Fruit fly (Drosophila melanogaster) whole organism, embryonic: ENCODE data around the gene Mekk1.
A peak's percentile ranks its signal among the peaks of the same experiment; 100 is the strongest.

Source experiments
- Abd-B ChIP-seq: fragments of 200-800 bp; sonication (Bioruptor generic); optimal IDR thresholded peaks from 2 replicates; lab custom pipeline; 2018; ENCODE audit warnings: missing biosample characterization, mild to moderate bottlenecking, missing genetic modification characterization, moderate library complexity
- CG10654 ChIP-seq: fragments of 200-800 bp; sonication (Bioruptor generic); optimal IDR thresholded peaks from 2 replicates; lab custom pipeline; 2016; ENCODE audit warnings: missing biosample characterization, missing genetic modification characterization
- CG11560 ChIP-seq: fragments of 200-800 bp; sonication (Bioruptor generic); IDR thresholded peaks from 3 replicates; pipeline ENCODE4 v1.3.6; 2022; ENCODE audit warnings: missing biosample characterization, missing genetic modification characterization
- CG12236 ChIP-seq: fragments of 200-800 bp; sonication (Bioruptor generic); optimal IDR thresholded peaks from 2 replicates; lab custom pipeline; 2016; ENCODE audit warnings: missing biosample characterization, missing genetic modification characterization
- CG14860 ChIP-seq: fragments of 200-800 bp; sonication (Bioruptor generic); IDR thresholded peaks from 3 replicates; pipeline ENCODE4 v1.3.6; 2022; ENCODE audit warnings: missing biosample characterization, missing genetic modification characterization; ENCODE audit not compliant: partially characterized antibody
- CG15011 ChIP-seq: fragments of 200-800 bp; sonication (Bioruptor generic); optimal IDR thresholded peaks from 3 replicates; lab custom pipeline; 2018; ENCODE audit warnings: missing biosample characterization, mild to moderate bottlenecking, missing genetic modification characterization
- CG1603 ChIP-seq: fragments of 200-800 bp; sonication (Bioruptor generic); optimal IDR thresholded peaks from 2 replicates; lab custom pipeline; 2019; ENCODE audit warnings: missing biosample characterization, mild to moderate bottlenecking, missing genetic modification characterization, moderate library complexity
- CG17328 ChIP-seq: fragments of 200-800 bp; sonication (Bioruptor generic); IDR thresholded peaks from 2 replicates; pipeline ENCODE4 v1.3.6; 2022; ENCODE audit warnings: missing biosample characterization, missing genetic modification characterization
- CG2199 ChIP-seq: fragments of 200-800 bp; sonication (Bioruptor generic); IDR thresholded peaks from 3 replicates; pipeline ENCODE4 v1.3.6; 2022; ENCODE audit warnings: missing biosample characterization, missing genetic modification characterization
- CG2712 ChIP-seq: fragments of 200-800 bp; optimal IDR thresholded peaks from 3 replicates; lab custom pipeline; 2019; ENCODE audit warnings: missing biosample characterization, mild to moderate bottlenecking, missing genetic modification characterization, moderate library complexity
- CG32772 ChIP-seq: fragments of 200-800 bp; sonication (Bioruptor generic); IDR thresholded peaks from 2 replicates; pipeline ENCODE4 v1.3.6; 2022; ENCODE audit warnings: missing biosample characterization, missing genetic modification characterization
- CG6175 ChIP-seq: fragments of 200-800 bp; sonication (Bioruptor generic); IDR thresholded peaks from 3 replicates; pipeline ENCODE4 v1.3.6; 2022; ENCODE audit warnings: missing biosample characterization, missing genetic modification characterization
- CG7556 ChIP-seq: fragments of 200-800 bp; sonication (Bioruptor generic); optimal IDR thresholded peaks from 2 replicates; lab custom pipeline; 2017; ENCODE audit warnings: missing biosample characterization, mild to moderate bottlenecking, missing genetic modification characterization
- CG8359 ChIP-seq: fragments of 200-800 bp; sonication (Bioruptor generic); optimal IDR thresholded peaks from 2 replicates; lab custom pipeline; 2017; ENCODE audit warnings: missing biosample characterization, mild to moderate bottlenecking, missing genetic modification characterization, borderline replicate concordance
- CG9817 ChIP-seq: fragments of 200-800 bp; sonication (Bioruptor generic); optimal IDR thresholded peaks from 2 replicates; lab custom pipeline; 2018; ENCODE audit warnings: missing biosample characterization, mild to moderate bottlenecking, missing genetic modification characterization, moderate library complexity
- D ChIP-seq, 2 experiments: fragments of 200-800 bp in 1 of 2; fragments of >200 bp in 1 of 2; sonication (Bioruptor generic) in 1 of 2; optimal IDR thresholded peaks; 2 replicates in 1 of 2; 3 replicates in 1 of 2; lab custom pipeline; 2017; ENCODE audit warnings: mild to moderate bottlenecking in 1 of 2, missing biosample characterization in 1 of 2, missing genetic modification characterization in 1 of 2, missing genetic modification reagents in 1 of 2
- Dll ChIP-seq: fragments of 200-800 bp; sonication (Bioruptor generic); IDR thresholded peaks from 4 replicates; pipeline ENCODE4 v1.3.6; 2022; ENCODE audit warnings: missing biosample characterization, missing genetic modification characterization; ENCODE audit not compliant: partially characterized antibody
- Ets65A ChIP-seq: fragments of 200-800 bp; sonication (Bioruptor generic); peaks from one replicate; lab custom pipeline; 2016; ENCODE audit warnings: missing biosample characterization, missing genetic modification characterization
- H15 ChIP-seq: fragments of 200-800 bp; sonication (Bioruptor generic); IDR thresholded peaks from 3 replicates; pipeline ENCODE4 v1.3.6; 2022; ENCODE audit warnings: missing biosample characterization, missing genetic modification characterization
- HmgZ ChIP-seq: fragments of 200-800 bp; sonication (Bioruptor generic); optimal IDR thresholded peaks from 2 replicates; lab custom pipeline; 2018; ENCODE audit warnings: missing biosample characterization, mild to moderate bottlenecking, missing genetic modification characterization
- Hr51 ChIP-seq, 2 experiments: fragments of 200-800 bp; sonication (Bioruptor generic); optimal IDR thresholded peaks; 2 replicates in 1 of 2; 3 replicates in 1 of 2; lab custom pipeline; 2016 to 2018; ENCODE audit warnings: missing biosample characterization in 2 of 2, missing genetic modification characterization in 2 of 2, mild to moderate bottlenecking in 1 of 2, moderate library complexity in 1 of 2
- MBD-R2 ChIP-seq: fragments of 200-800 bp; sonication (Bioruptor generic); IDR thresholded peaks from 2 replicates; pipeline ENCODE4 v1.3.6; 2022; ENCODE audit warnings: missing biosample characterization, missing genetic modification characterization
- Mrtf ChIP-seq: fragments of 200-800 bp; sonication (Bioruptor generic); IDR thresholded peaks from 3 replicates; pipeline ENCODE4 v1.3.6; 2022; ENCODE audit warnings: missing biosample characterization, missing genetic modification characterization
- NC2β ChIP-seq: fragments of 200-800 bp; sonication (Bioruptor generic); optimal IDR thresholded peaks from 2 replicates; lab custom pipeline; 2016; ENCODE audit warnings: missing biosample characterization, missing genetic modification characterization
- Six4 ChIP-seq: fragments of 200-800 bp; sonication (Bioruptor generic); optimal IDR thresholded peaks from 2 replicates; lab custom pipeline; 2016; ENCODE audit warnings: missing biosample characterization, missing genetic modification characterization
- abd-A ChIP-seq: fragments of 200-800 bp; sonication (Bioruptor generic); optimal IDR thresholded peaks from 3 replicates; lab custom pipeline; 2019; ENCODE audit warnings: missing biosample characterization, mild to moderate bottlenecking, missing genetic modification characterization, moderate library complexity
- ac ChIP-seq: fragments of 200-800 bp; sonication (Bioruptor generic); optimal IDR thresholded peaks from 3 replicates; lab custom pipeline; 2017; ENCODE audit warnings: missing biosample characterization, mild to moderate bottlenecking, missing genetic modification characterization
- ash1 ChIP-seq: fragments of 200-800 bp; sonication (Bioruptor generic); optimal IDR thresholded peaks from 2 replicates; lab custom pipeline; 2018; ENCODE audit warnings: missing biosample characterization, mild to moderate bottlenecking, missing genetic modification characterization
- crol ChIP-seq: fragments of 200-800 bp; sonication (Bioruptor generic); IDR thresholded peaks from 2 replicates; pipeline ENCODE4 v1.3.6; 2022; ENCODE audit warnings: missing biosample characterization, missing genetic modification characterization
- dati ChIP-seq: fragments of 200-800 bp; sonication (Bioruptor generic); IDR thresholded peaks from 2 replicates; pipeline ENCODE4 v1.3.6; 2022; ENCODE audit warnings: missing biosample characterization, missing genetic modification characterization
- ewg ChIP-seq: fragments of 200-800 bp; sonication (Bioruptor generic); optimal IDR thresholded peaks from 3 replicates; lab custom pipeline; 2017; ENCODE audit warnings: mild to moderate bottlenecking, missing biosample characterization, missing genetic modification reagents, missing genetic modification characterization
- fd102C ChIP-seq: fragments of 200-800 bp; sonication (Bioruptor generic); optimal IDR thresholded peaks from 2 replicates; lab custom pipeline; 2018; ENCODE audit warnings: missing biosample characterization, mild to moderate bottlenecking, missing genetic modification characterization, moderate library complexity
- gt ChIP-seq: fragments of 200-800 bp; sonication (Bioruptor generic); IDR thresholded peaks from 2 replicates; pipeline ENCODE4 v1.3.6; 2022; ENCODE audit warnings: missing biosample characterization, missing genetic modification characterization
- hth ChIP-seq: fragments of >200 bp; optimal IDR thresholded peaks from 2 replicates; lab custom pipeline; 2017; ENCODE audit warnings: inconsistent platforms
- ind ChIP-seq: fragments of 200-800 bp; sonication (Bioruptor generic); optimal IDR thresholded peaks from 3 replicates; lab custom pipeline; 2016; ENCODE audit warnings: missing biosample characterization, missing genetic modification characterization
- kah ChIP-seq: fragments of 200-800 bp; sonication (Bioruptor generic); optimal IDR thresholded peaks from 2 replicates; lab custom pipeline; 2018; ENCODE audit warnings: missing biosample characterization, mild to moderate bottlenecking, missing genetic modification characterization
- lab ChIP-seq: fragments of 200-800 bp; sonication (Bioruptor generic); optimal IDR thresholded peaks from 3 replicates; lab custom pipeline; 2017; ENCODE audit warnings: missing biosample characterization, missing genetic modification characterization, mild to moderate bottlenecking, moderate library complexity, missing genetic modification reagents
- lmd ChIP-seq: fragments of 200-800 bp; sonication (Bioruptor generic); IDR thresholded peaks from 2 replicates; pipeline ENCODE4 v1.3.6; 2022; ENCODE audit warnings: missing biosample characterization, missing genetic modification characterization
- nerfin-1 ChIP-seq: fragments of 200-800 bp; sonication (Bioruptor generic); optimal IDR thresholded peaks from 3 replicates; lab custom pipeline; 2019; ENCODE audit warnings: missing biosample characterization, mild to moderate bottlenecking, missing genetic modification characterization, moderate library complexity
- odd ChIP-seq: fragments of 200-800 bp; sonication (Bioruptor generic); optimal IDR thresholded peaks from 2 replicates; lab custom pipeline; 2017; ENCODE audit warnings: missing biosample characterization, mild to moderate bottlenecking, missing genetic modification characterization
- p53 ChIP-seq: fragments of 200-800 bp; sonication (Bioruptor generic); optimal IDR thresholded peaks from 2 replicates; lab custom pipeline; 2016; ENCODE audit warnings: missing biosample characterization, missing genetic modification characterization
- pho ChIP-seq: fragments of 200-800 bp; sonication (Bioruptor generic); optimal IDR thresholded peaks from 2 replicates; lab custom pipeline; 2016; ENCODE audit warnings: missing biosample characterization, missing genetic modification characterization
- pros ChIP-seq: fragments of 200-800 bp; sonication (Bioruptor generic); optimal IDR thresholded peaks from 3 replicates; lab custom pipeline; 2019; ENCODE audit warnings: missing biosample characterization, mild to moderate bottlenecking, missing genetic modification characterization, moderate library complexity
- rib ChIP-seq: fragments of 200-800 bp; sonication (Bioruptor generic); IDR thresholded peaks from 2 replicates; pipeline ENCODE4 v1.3.6; 2022; ENCODE audit warnings: missing biosample characterization, missing genetic modification characterization
- sd ChIP-seq: fragments of 200-800 bp; sonication (Bioruptor generic); optimal IDR thresholded peaks from 3 replicates; lab custom pipeline; 2018; ENCODE audit warnings: missing biosample characterization, mild to moderate bottlenecking, missing genetic modification characterization, moderate library complexity
- sima ChIP-seq: fragments of 200-800 bp; sonication (Bioruptor generic); optimal IDR thresholded peaks from 2 replicates; lab custom pipeline; 2016; ENCODE audit warnings: missing biosample characterization, missing genetic modification characterization
- tna ChIP-seq: fragments of 200-800 bp; sonication (Bioruptor generic); IDR thresholded peaks from 2 replicates; pipeline ENCODE4 v1.3.6; 2022; ENCODE audit warnings: missing biosample characterization, missing genetic modification characterization; ENCODE audit not compliant: partially characterized antibody
- usp ChIP-seq: fragments of >200 bp; optimal IDR thresholded peaks from 2 replicates; lab custom pipeline; 2017; ENCODE audit warnings: missing biosample characterization, missing genetic modification characterization

Mekk1 gene

DNA sequence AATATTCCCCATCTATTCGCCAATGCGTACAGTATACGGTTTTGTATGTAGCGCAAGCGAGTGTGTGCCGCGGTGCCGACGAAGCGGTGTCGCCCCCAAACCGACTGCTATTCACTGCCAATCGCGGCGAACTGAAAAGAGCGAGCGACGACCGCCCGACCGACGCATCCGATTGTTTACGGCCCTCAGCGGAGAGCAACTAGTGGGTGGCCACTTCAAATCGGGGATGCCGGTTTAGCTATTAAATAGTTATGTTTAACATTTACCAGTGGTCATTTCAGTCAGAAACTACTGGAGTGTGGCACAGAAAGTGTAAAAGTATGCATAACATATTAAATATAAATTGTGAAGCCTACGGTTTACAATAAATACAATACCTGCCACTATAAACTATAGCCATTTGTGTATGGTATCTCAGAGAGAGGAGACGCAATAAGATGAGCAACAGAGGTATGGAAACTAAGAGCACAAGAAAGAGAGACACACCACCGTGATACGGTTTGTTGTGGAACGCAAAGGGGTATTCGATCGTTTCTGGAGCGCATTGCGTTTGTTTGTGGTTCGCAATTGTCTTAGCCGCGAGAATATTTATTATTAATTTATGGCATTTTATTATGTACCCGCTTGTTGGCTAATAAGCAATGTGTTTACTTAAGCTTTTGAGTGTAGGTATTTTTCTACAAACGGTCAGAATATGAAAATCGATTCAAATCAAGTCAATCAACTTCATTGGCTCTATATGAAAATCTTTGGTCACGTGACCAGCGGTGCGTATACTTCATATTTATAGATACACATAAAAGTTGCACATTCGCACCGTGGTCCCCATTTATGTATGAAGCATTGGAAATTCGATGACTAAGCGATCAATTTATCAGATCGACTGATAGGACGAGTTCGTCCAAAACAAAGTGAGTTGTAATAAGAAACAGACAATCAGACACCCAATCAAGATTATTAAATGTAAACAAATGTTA lies 3.1 kb downstream of the Mekk1 start (continued):
- TF ChIP-seq CG1603 (tag; lab: Kevin White, UChicago), result peak; percentile 33
- no peak for TF ChIP-seq CG10654 (GFP tag; lab: Kevin White, UChicago)
- TF ChIP-seq Ets65A, result peak; percentile 61
- TF ChIP-seq crol (GFP tag; lab: Robert Waterston, UW), result no peak
- peak; percentile 91 for TF ChIP-seq CG6175 (GFP tag; lab: Robert Waterston, UW)
- no peak for TF ChIP-seq p53 (GFP tag; lab: Kevin White, UChicago)
- TF ChIP-seq pros (GFP tag; lab: Kevin White, UChicago), result peak; percentile 27
- TF ChIP-seq MBD-R2 (GFP tag; lab: Robert Waterston, UW), result peak; percentile 11; the same call in 1 of the 2 replicates
- TF ChIP-seq HmgZ (tag; lab: Kevin White, UChicago), result peak; percentile 28
- no peak for TF ChIP-seq CG2199 (GFP tag; lab: Robert Waterston, UW)
- TF ChIP-seq ewg (GFP tag; lab: Kevin White, UChicago), result no peak
- no peak for TF ChIP-seq ash1
- TF ChIP-seq Six4 (GFP tag; lab: Kevin White, UChicago), result no peak
- TF ChIP-seq CG17328 (GFP tag; lab: Robert Waterston, UW), result no peak
- peak; percentile 88 for TF ChIP-seq abd-A (tag; lab: Kevin White, UChicago)
- no peak for TF ChIP-seq CG12236 (GFP tag; lab: Kevin White, UChicago)
- peak; percentile 41 for TF ChIP-seq sd (tag; lab: Kevin White, UChicago)
- TF ChIP-seq D (optimal IDR thresholded peaks at IDR 0.05; lab: Kevin White, UChicago), result no peak
- no peak for TF ChIP-seq D (GFP tag; optimal IDR thresholded peaks at IDR 0.05; lab: Kevin White, UChicago)
- TF ChIP-seq NC2β (GFP tag; lab: Kevin White, UChicago), result no peak
- no peak for TF ChIP-seq tna (GFP tag; lab: Robert Waterston, UW)
- no peak for TF ChIP-seq pho (GFP tag; lab: Kevin White, UChicago)
- TF ChIP-seq Abd-B (GFP tag; lab: Kevin White, UChicago), result no peak
- TF ChIP-seq usp (GFP tag; lab: Kevin White, UChicago), result no peak
- no peak for TF ChIP-seq CG2712
- peak; percentile 43; the same call in 1 of the 2 replicates for TF ChIP-seq rib (GFP tag; lab: Robert Waterston, UW)
- no peak for TF ChIP-seq hth
- TF ChIP-seq nerfin-1, result no peak
- TF ChIP-seq lmd (GFP tag; lab: Robert Waterston, UW), result no peak
- no peak for TF ChIP-seq fd102C
- TF ChIP-seq CG8359 (GFP tag; lab: Kevin White, UChicago), result no peak
- TF ChIP-seq Dll (GFP tag; lab: Robert Waterston, UW), result peak; percentile 51; the same call in 3 of the 4 replicates
- no peak for TF ChIP-seq CG9817 (tag; lab: Kevin White, UChicago)
- TF ChIP-seq kah, result peak; percentile 87
- no peak for TF ChIP-seq CG7556 (GFP tag; lab: Kevin White, UChicago)
- TF ChIP-seq CG11560, result no peak
- no peak for TF ChIP-seq CG32772
- no peak for TF ChIP-seq sima (GFP tag; lab: Kevin White, UChicago)
- TF ChIP-seq Hr51 (GFP tag; optimal IDR thresholded peaks at IDR 0.05; lab: Kevin White, UChicago), result peak in 1 of 2 experiments; percentile 8
- no peak for TF ChIP-seq H15 (GFP tag; lab: Robert Waterston, UW)
- peak; percentile 45 for TF ChIP-seq lab (GFP tag; lab: Kevin White, UChicago)
- TF ChIP-seq CG15011 (GFP tag; lab: Kevin White, UChicago), result peak; percentile 28
- no peak for TF ChIP-seq gt
- TF ChIP-seq ac (GFP tag; lab: Kevin White, UChicago), result no peak
- TF ChIP-seq ind (GFP tag; lab: Kevin White, UChicago), result no peak
- TF ChIP-seq CG14860 (GFP tag; lab: Robert Waterston, UW), result no peak
- no peak for TF ChIP-seq odd (GFP tag; lab: Kevin White, UChicago)
- no peak for TF ChIP-seq dati (GFP tag; lab: Robert Waterston, UW)
- TF ChIP-seq Mrtf (GFP tag; lab: Robert Waterston, UW), result no peak
